Fruit fly (Drosophila melanogaster): ENCODE measurements around the gene Gr93c.

DNA sequence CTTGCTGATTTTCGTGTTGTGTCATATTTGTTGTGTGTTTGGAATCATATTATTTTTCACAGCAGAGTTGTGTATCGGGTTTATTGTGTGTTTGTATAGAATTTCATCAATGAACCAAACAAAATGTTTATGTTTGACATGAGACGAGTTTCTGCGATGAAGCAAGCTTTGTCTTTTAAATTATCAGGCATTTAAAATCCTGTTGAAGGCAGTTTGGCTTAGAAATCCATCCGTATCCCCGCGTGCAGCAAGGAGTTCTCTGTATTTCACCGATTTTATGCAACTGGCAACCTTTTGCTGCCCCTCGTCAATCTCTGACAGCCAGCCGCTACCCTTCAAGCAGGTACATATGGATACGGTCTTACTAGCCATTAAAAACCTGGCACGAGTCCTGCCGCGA, 22.8 kb upstream of the Gr93c start, which contains the start of the genes CG6569 and Cby:
- no peak for TF ChIP-seq Bteb2 (GFP tag; optimal IDR thresholded peaks at IDR 0.05)
- TF ChIP-seq HmgZ (tag; optimal IDR thresholded peaks at IDR 0.05) = no peak
- TF ChIP-seq al (GFP tag; IDR thresholded peaks at IDR 0.05) = no peak
- TF ChIP-seq pb (GFP tag; optimal IDR thresholded peaks at IDR 0.05) = no peak
- TF ChIP-seq CrebB (tag; optimal IDR thresholded peaks at IDR 0.05) = no peak
- TF ChIP-seq salm (tag; optimal IDR thresholded peaks at IDR 0.05) = no peak
- no peak for TF ChIP-seq lov (optimal IDR thresholded peaks at IDR 0.05)
- TF ChIP-seq lov (GFP tag; IDR thresholded peaks at IDR 0.05) = no peak
- no peak for TF ChIP-seq pita (GFP tag; optimal IDR thresholded peaks at IDR 0.05)
- no peak for TF ChIP-seq Opbp (GFP tag; IDR thresholded peaks at IDR 0.05; ENCODE audit: partially characterized antibody)
- no peak for TF ChIP-seq ttk (GFP tag; IDR thresholded peaks at IDR 0.05)

All from whole organism, embryonic.